Fruit fly (Drosophila melanogaster) whole organism, wandering third instar larva: ENCODE results near the gene CG46435.

Source experiments
- Abd-B ChIP-seq: fragments of >200 bp; optimal IDR thresholded peaks from 2 replicates; lab custom pipeline; 2017; ENCODE audit warnings: missing biosample characterization, missing genetic modification characterization
- CG32264 ChIP-seq: fragments of 200-800 bp; sonication (Bioruptor generic); optimal IDR thresholded peaks from 2 replicates; lab custom pipeline; 2016; ENCODE audit warnings: missing biosample characterization, missing genetic modification characterization
- CG9705 ChIP-seq: fragments of 200-800 bp; sonication (Bioruptor generic); optimal IDR thresholded peaks from 2 replicates; lab custom pipeline; 2018; ENCODE audit warnings: missing biosample characterization, mild to moderate bottlenecking, missing genetic modification characterization
- CrebA ChIP-seq: fragments of 200-800 bp; sonication (Bioruptor generic); optimal IDR thresholded peaks from 2 replicates; lab custom pipeline; 2016; ENCODE audit warnings: missing biosample characterization, mild to moderate bottlenecking, missing genetic modification characterization, borderline replicate concordance
- Dfd ChIP-seq: fragments of >200 bp; optimal IDR thresholded peaks from 2 replicates; lab custom pipeline; 2017; ENCODE audit warnings: missing biosample characterization, missing genetic modification characterization
- Dif ChIP-seq: fragments of 200-275, 200-300 bp; sonication (Bioruptor generic); optimal IDR thresholded peaks from 2 replicates; lab custom pipeline; 2018; ENCODE audit warnings: missing biosample characterization, missing genetic modification characterization; ENCODE audit not compliant: partially characterized antibody
- GATAd ChIP-seq: sonication (Bioruptor generic); optimal IDR thresholded peaks from 2 replicates; lab custom pipeline; 2016; ENCODE audit warnings: missing biosample characterization, missing genetic modification characterization
- Hnf4 ChIP-seq: fragments of 200-800 bp; sonication (Bioruptor generic); optimal IDR thresholded peaks from 2 replicates; lab custom pipeline; 2016; ENCODE audit warnings: missing biosample characterization, mild to moderate bottlenecking, missing genetic modification characterization
- Hr78 ChIP-seq: fragments of >200 bp; optimal IDR thresholded peaks from 2 replicates; lab custom pipeline; 2017; ENCODE audit warnings: missing biosample characterization, missing genetic modification characterization
- Hr83 ChIP-seq: fragments of 200-300 bp; sonication (Bioruptor generic); optimal IDR thresholded peaks from 2 replicates; lab custom pipeline; 2016; ENCODE audit warnings: missing biosample characterization, mild to moderate bottlenecking, missing genetic modification characterization, moderate library complexity; ENCODE audit not compliant: poor library complexity, severe bottlenecking
- Mio ChIP-seq: sonication (Bioruptor generic); optimal IDR thresholded peaks from 2 replicates; lab custom pipeline; 2016; ENCODE audit warnings: missing biosample characterization, missing genetic modification characterization
- Myc ChIP-seq: fragments of >200 bp; optimal IDR thresholded peaks from 2 replicates; lab custom pipeline; 2017
- OdsH ChIP-seq: fragments of 200-800 bp; sonication (Bioruptor generic); optimal IDR thresholded peaks from 2 replicates; lab custom pipeline; 2016; ENCODE audit warnings: missing biosample characterization, mild to moderate bottlenecking, missing genetic modification characterization
- Rel ChIP-seq, 2 experiments: fragments of 200-800 bp; sonication (Bioruptor generic) in 1 of 2; optimal IDR thresholded peaks; 2 replicates in 1 of 2; 3 replicates in 1 of 2; lab custom pipeline; 2016 to 2019; ENCODE audit warnings: mild to moderate bottlenecking in 2 of 2, missing biosample characterization in 2 of 2, missing genetic modification characterization in 2 of 2, moderate library complexity in 1 of 2
- Sp1 ChIP-seq: fragments of 200-800 bp; sonication (Bioruptor generic); optimal IDR thresholded peaks from 3 replicates; lab custom pipeline; 2019; ENCODE audit warnings: missing biosample characterization, mild to moderate bottlenecking, missing genetic modification characterization, moderate library complexity
- Vsx2 ChIP-seq: fragments of 200-300, 225-300 bp; sonication (Bioruptor generic); optimal IDR thresholded peaks from 2 replicates; lab custom pipeline; 2018; ENCODE audit warnings: missing biosample characterization, missing genetic modification characterization; ENCODE audit not compliant: partially characterized antibody
- br ChIP-seq: fragments of 200-800 bp; sonication (Bioruptor generic); optimal IDR thresholded peaks from 2 replicates; lab custom pipeline; 2016; ENCODE audit warnings: missing biosample characterization, missing genetic modification characterization
- brk ChIP-seq: fragments of 200-800 bp; sonication (Bioruptor generic); optimal IDR thresholded peaks from 2 replicates; lab custom pipeline; 2016; ENCODE audit warnings: missing biosample characterization, mild to moderate bottlenecking, missing genetic modification characterization
- dl ChIP-seq, 2 experiments: fragments of 175-275, 200-275 bp in 1 of 2; fragments of 200-275 bp in 1 of 2; sonication (Bioruptor generic); optimal IDR thresholded peaks; lab custom pipeline; 2018; ENCODE audit warnings: mild to moderate bottlenecking in 2 of 2, missing biosample characterization in 2 of 2, missing genetic modification characterization in 2 of 2, moderate library complexity in 2 of 2; ENCODE audit not compliant: partially characterized antibody in 2 of 2, insufficient read depth in 1 of 2
- dmrt93B ChIP-seq: fragments of 200-800 bp; sonication (Bioruptor generic); optimal IDR thresholded peaks from 2 replicates; lab custom pipeline; 2018; ENCODE audit warnings: missing biosample characterization, mild to moderate bottlenecking, missing genetic modification characterization
- dsf ChIP-seq: sonication (Bioruptor generic); optimal IDR thresholded peaks from 2 replicates; lab custom pipeline; 2016; ENCODE audit warnings: missing biosample characterization, missing genetic modification characterization, borderline replicate concordance
- ey ChIP-seq: fragments of 200-800 bp; sonication (Bioruptor generic); optimal IDR thresholded peaks from 2 replicates; lab custom pipeline; 2016; ENCODE audit warnings: missing biosample characterization, missing genetic modification characterization
- foxo ChIP-seq, 2 experiments: fragments of 200-800 bp; sonication (Bioruptor generic); optimal IDR thresholded peaks; 2 replicates in 1 of 2; 3 replicates in 1 of 2; lab custom pipeline; 2016 to 2017; ENCODE audit warnings: missing biosample characterization in 2 of 2, missing genetic modification characterization in 2 of 2
- h ChIP-seq: fragments of 200-800 bp; sonication (Bioruptor generic); optimal IDR thresholded peaks from 3 replicates; lab custom pipeline; 2016; ENCODE audit warnings: missing biosample characterization, mild to moderate bottlenecking, missing genetic modification characterization
- jim ChIP-seq: fragments of 175-275, 200-325 bp; sonication (Bioruptor generic); optimal IDR thresholded peaks from 2 replicates; lab custom pipeline; 2016; ENCODE audit warnings: missing biosample characterization, mild to moderate bottlenecking, missing genetic modification characterization
- lola ChIP-seq: fragments of >200 bp; optimal IDR thresholded peaks from 2 replicates; lab custom pipeline; 2017; ENCODE audit warnings: missing biosample characterization, missing genetic modification characterization
- pan ChIP-seq: fragments of >200 bp; optimal IDR thresholded peaks from 2 replicates; lab custom pipeline; 2017
- psq ChIP-seq: fragments of 200-800 bp; sonication (Bioruptor generic); optimal IDR thresholded peaks from 3 replicates; lab custom pipeline; 2017; ENCODE audit warnings: missing biosample characterization, mild to moderate bottlenecking, missing genetic modification characterization, moderate library complexity
- rgr ChIP-seq: fragments of 200-800 bp; sonication (Bioruptor generic); optimal IDR thresholded peaks from 3 replicates; lab custom pipeline; 2016; ENCODE audit warnings: missing biosample characterization, mild to moderate bottlenecking, missing genetic modification characterization
- sage ChIP-seq: fragments of 200-800 bp; sonication (Bioruptor generic); optimal IDR thresholded peaks from 2 replicates; lab custom pipeline; 2016; ENCODE audit warnings: missing biosample characterization, mild to moderate bottlenecking, missing genetic modification characterization
- sv ChIP-seq: fragments of 200-800 bp; sonication (Bioruptor generic); optimal IDR thresholded peaks from 3 replicates; lab custom pipeline; 2016; ENCODE audit warnings: missing biosample characterization, missing genetic modification characterization
- tai ChIP-seq: sonication (Bioruptor generic); optimal IDR thresholded peaks from 2 replicates; lab custom pipeline; 2016; ENCODE audit warnings: missing biosample characterization, missing genetic modification characterization
- usp ChIP-seq: fragments of >200 bp; optimal IDR thresholded peaks from 2 replicates; lab custom pipeline; 2017; ENCODE audit warnings: missing biosample characterization, missing genetic modification characterization
- woc ChIP-seq: sonication (Bioruptor generic); optimal IDR thresholded peaks from 2 replicates; lab custom pipeline; 2016; ENCODE audit warnings: missing biosample characterization, mild to moderate bottlenecking, missing genetic modification characterization

The CG46435 gene

dm6 chr3L:19562146-19562700 is 17.3 kb downstream of the CG46435 start:
- TF ChIP-seq lola (GFP tag; lab: Kevin White, UChicago) (no peak), Myc (lab: Kevin White, UChicago) (no peak), rgr (GFP tag; lab: Kevin White, UChicago) (no peak), GATAd (GFP tag; lab: Kevin White, UChicago) (no peak), brk (GFP tag; lab: Kevin White, UChicago) (no peak), Vsx2 (peak; percentile 46), h (GFP tag; lab: Kevin White, UChicago) (peak; percentile 10), Abd-B (GFP tag; lab: Kevin White, UChicago) (no peak), Mio (GFP tag; lab: Kevin White, UChicago) (no peak), dl (GFP tag; optimal IDR thresholded peaks at IDR 0.05; lab: Kevin White, UChicago; ENCODE audit: insufficient read depth in 1 of 2, partially characterized antibody in 2 of 2) (peak; percentile 25 to 55), Sp1 (GFP tag; lab: Kevin White, UChicago) (no peak), Rel (GFP tag; optimal IDR thresholded peaks at IDR 0.05; lab: Kevin White, UChicago) (no peak), Rel (tag; optimal IDR thresholded peaks at IDR 0.05; lab: Kevin White, UChicago) (peak; percentile 2), CG9705 (GFP tag; lab: Kevin White, UChicago) (no peak), br (peak; percentile 20), CG32264 (GFP tag; lab: Kevin White, UChicago) (no peak), sage (GFP tag; lab: Kevin White, UChicago) (no peak), Hr83 (peak; percentile 72), Hnf4 (GFP tag; lab: Kevin White, UChicago) (no peak), ey (GFP tag; lab: Kevin White, UChicago) (no peak), Dif (GFP tag; lab: Kevin White, UChicago) (peak; percentile 76), tai (GFP tag; lab: Kevin White, UChicago) (no peak), jim (no peak)
- TF ChIP-seq, all 38 proteins: peak for 7

- TF ChIP-seq woc (GFP tag; lab: Kevin White, UChicago) (no peak), CrebA (no peak), br (no peak), sage (GFP tag; lab: Kevin White, UChicago) (no peak), sv (GFP tag; lab: Kevin White, UChicago) (no peak), Hnf4 (GFP tag; lab: Kevin White, UChicago) (no peak), Dif (GFP tag; lab: Kevin White, UChicago) (no peak), Sp1 (GFP tag; lab: Kevin White, UChicago) (no peak), Abd-B (GFP tag; lab: Kevin White, UChicago) (no peak), pan (lab: Kevin White, UChicago) (no peak), Hr78 (GFP tag; lab: Kevin White, UChicago) (no peak), dl (GFP tag; optimal IDR thresholded peaks at IDR 0.05; lab: Kevin White, UChicago; ENCODE audit: insufficient read depth in 1 of 2, partially characterized antibody in 2 of 2) (no peak), Vsx2 (no peak), ey (GFP tag; lab: Kevin White, UChicago) (no peak), rgr (GFP tag; lab: Kevin White, UChicago) (no peak), psq (no peak), h (GFP tag; lab: Kevin White, UChicago) (no peak)
These were observed 18.1 kb downstream of the CG46435 start for dm6 chr3L:19563014-19563413.

- TF ChIP-seq pan (lab: Kevin White, UChicago) (no peak), Rel (GFP tag; optimal IDR thresholded peaks at IDR 0.05; lab: Kevin White, UChicago) (no peak), Rel (tag; optimal IDR thresholded peaks at IDR 0.05; lab: Kevin White, UChicago) (no peak), sage (GFP tag; lab: Kevin White, UChicago) (no peak)
These were observed 20.2 kb downstream of the CG46435 start for dm6 chr3L:19564905-19565700.

dm6 chr3L:19566127-19566526 is 21.2 kb downstream of the CG46435 start:
- TF ChIP-seq psq (no peak), OdsH (GFP tag; lab: Kevin White, UChicago) (no peak), dsf (GFP tag; lab: Kevin White, UChicago) (no peak), CG9705 (GFP tag; lab: Kevin White, UChicago) (no peak), Rel (GFP tag; optimal IDR thresholded peaks at IDR 0.05; lab: Kevin White, UChicago) (no peak), Rel (tag; optimal IDR thresholded peaks at IDR 0.05; lab: Kevin White, UChicago) (no peak), sage (GFP tag; lab: Kevin White, UChicago) (no peak), sv (GFP tag; lab: Kevin White, UChicago) (no peak), Vsx2 (no peak), Myc (lab: Kevin White, UChicago) (no peak), GATAd (GFP tag; lab: Kevin White, UChicago) (no peak), jim (no peak), Mio (GFP tag; lab: Kevin White, UChicago) (no peak), Hr78 (GFP tag; lab: Kevin White, UChicago) (no peak), dmrt93B (GFP tag; lab: Kevin White, UChicago) (no peak), foxo (GFP tag; optimal IDR thresholded peaks at IDR 0.05; lab: Kevin White, UChicago) (no peak), lola (GFP tag; lab: Kevin White, UChicago) (no peak), usp (no peak), h (GFP tag; lab: Kevin White, UChicago) (no peak), woc (GFP tag; lab: Kevin White, UChicago) (no peak), Dfd (GFP tag; lab: Kevin White, UChicago) (no peak)
